Fruit fly (Drosophila melanogaster) whole organism, pupa: Measurements from ENCODE around the gene CG10492.
A peak's percentile ranks its signal among the peaks of the same experiment; 100 is the strongest.

ENCODE experiments used
- CG10348 ChIP-seq: fragments of 200-800 bp; sonication (Bioruptor generic); IDR thresholded peaks from 2 replicates; pipeline ENCODE4 v1.3.6; 2022; ENCODE audit warnings: missing biosample characterization, missing genetic modification characterization
- CG13204 ChIP-seq: fragments of 200-800 bp; sonication (Bioruptor generic); optimal IDR thresholded peaks from 2 replicates; lab custom pipeline; 2018; ENCODE audit warnings: missing biosample characterization, mild to moderate bottlenecking, missing genetic modification characterization, moderate library complexity
- CG4496 ChIP-seq: fragments of 200-800 bp; sonication (Bioruptor generic); IDR thresholded peaks from 3 replicates; pipeline ENCODE4 v1.3.6; 2022; ENCODE audit warnings: missing biosample characterization, missing genetic modification characterization
- CG9948 ChIP-seq: fragments of 200-800 bp; sonication (Bioruptor generic); optimal IDR thresholded peaks from 2 replicates; lab custom pipeline; 2018; ENCODE audit warnings: missing biosample characterization, mild to moderate bottlenecking, missing genetic modification characterization, moderate library complexity
- EcR ChIP-seq: fragments of 200-800 bp; sonication (Bioruptor generic); optimal IDR thresholded peaks from 3 replicates; lab custom pipeline; 2019; ENCODE audit warnings: missing biosample characterization, missing genetic modification characterization, mild to moderate bottlenecking, moderate library complexity, missing genetic modification reagents
- Pif1B ChIP-seq: fragments of 200-800 bp; sonication (Bioruptor generic); optimal IDR thresholded peaks from 3 replicates; lab custom pipeline; 2016; ENCODE audit warnings: missing biosample characterization, missing genetic modification characterization
- gl ChIP-seq: fragments of 200-800 bp; sonication (Bioruptor generic); optimal IDR thresholded peaks from 2 replicates; lab custom pipeline; 2018; ENCODE audit warnings: missing biosample characterization, mild to moderate bottlenecking, missing genetic modification characterization

dm6 chr2L:19026491-19027197 lies 27.2 kb upstream of the CG10492 start:
- TF ChIP-seq CG10348: no peak
- peak; percentile 46 for TF ChIP-seq gl (tag; lab: Kevin White, UChicago)
- no peak for TF ChIP-seq EcR (GFP tag; lab: Kevin White, UChicago)
- TF ChIP-seq CG9948 (tag; lab: Kevin White, UChicago): peak; percentile 65
- TF ChIP-seq CG4496 (GFP tag; lab: Robert Waterston, UW): no peak
- peak; percentile 15 for TF ChIP-seq Pif1B (GFP tag; lab: Kevin White, UChicago)
- TF ChIP-seq CG13204 (GFP tag; lab: Kevin White, UChicago): peak; percentile 37
